Fruit fly (Drosophila melanogaster): ENCODE results near the gene fred.

DNA sequence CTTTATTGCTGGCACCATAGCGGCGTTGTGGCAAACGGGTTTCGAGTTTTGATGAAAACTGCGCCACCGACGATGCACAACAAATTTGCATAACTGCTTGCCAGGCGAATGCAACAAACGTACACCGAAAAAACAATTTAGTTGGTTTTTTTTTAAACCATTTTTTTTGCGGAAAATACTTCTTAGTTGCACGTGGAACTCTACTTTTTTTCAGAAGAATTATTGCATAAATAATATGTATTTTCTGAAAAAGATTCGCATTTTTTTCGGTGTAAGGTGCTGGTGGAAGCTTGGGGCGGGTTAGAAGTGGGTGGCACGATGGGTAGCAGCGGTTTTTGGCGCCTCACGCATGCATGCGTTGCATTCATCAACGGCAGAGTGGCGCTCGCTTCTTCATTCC, 110.3 kb downstream of the fred start:
- TF ChIP-seq CG12768 (GFP tag; optimal IDR thresholded peaks at IDR 0.05), result no peak
- TF ChIP-seq Hr96 (GFP tag; optimal IDR thresholded peaks at IDR 0.05), result no peak
- TF ChIP-seq CG7045 (GFP tag; optimal IDR thresholded peaks at IDR 0.05), result no peak
- TF ChIP-seq Crg-1 (GFP tag; optimal IDR thresholded peaks at IDR 0.05), result no peak
- TF ChIP-seq kay (GFP tag; ENCODE audit: borderline replicate concordance), result no peak
- TF ChIP-seq cnc (optimal IDR thresholded peaks at IDR 0.05), result no peak

Data from whole organism, adult.